Worm (Caenorhabditis elegans): ENCODE data around the gene mdt-22.

Gene mdt-22

ce11 chrII:10308726-10309125 is 7.7 kb downstream of the mdt-22 start, which contains the start of gene gcy-4:
TSS of gene gcy-4 (minus strand) at chrII:10308826.
- TF ChIP-seq efl-1 (optimal IDR thresholded peaks at IDR 0.05) (no peak), efl-1 (GFP tag; optimal IDR thresholded peaks at IDR 0.05 in 1 of 2) (no peak), C34B4.2 (tag; optimal IDR thresholded peaks at IDR 0.05) (no peak), unc-62 (GFP tag; optimal IDR thresholded peaks at IDR 0.05) (no peak)

ce11 chrII:10309337-10309736 is 8.3 kb downstream of the mdt-22 start, which contains the start of gene ZK970.8:
TSS of gene ZK970.8 (plus strand) at chrII:10309637.
- TF ChIP-seq blmp-1 (tag; optimal IDR thresholded peaks at IDR 0.05) (no peak), ama-1 (optimal IDR thresholded peaks at IDR 0.05) (no peak), ceh-90 (tag; optimal IDR thresholded peaks at IDR 0.05) (no peak), isw-1 (GFP tag; IDR thresholded peaks at IDR 0.05) (no peak), unc-98 (GFP tag; IDR thresholded peaks at IDR 0.05) (no peak), lsy-2 (tag; optimal IDR thresholded peaks at IDR 0.05) (no peak), aha-1 (tag; optimal IDR thresholded peaks at IDR 0.05) (no peak)

DNA sequence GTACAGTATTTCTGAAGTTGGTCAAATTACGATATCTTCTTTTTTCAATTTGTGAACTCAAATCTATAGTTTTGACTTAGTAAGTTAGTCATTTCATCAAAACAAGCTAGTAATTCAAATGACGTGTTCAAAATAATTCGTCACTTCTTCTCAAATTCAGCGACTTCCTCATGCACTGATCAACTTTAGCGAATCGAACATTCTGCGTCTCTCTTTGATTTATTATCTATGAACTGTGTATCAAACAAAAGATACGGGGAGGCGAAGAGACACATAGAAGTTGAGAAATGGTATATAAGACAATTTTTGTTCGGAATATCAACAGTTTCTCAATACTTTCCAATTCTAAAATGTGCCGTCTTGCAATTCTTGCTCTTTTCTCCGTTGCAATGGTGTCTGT is 11.0 kb downstream of the mdt-22 start, which contains the start of gene srlf-34:
Gene srlf-34, plus strand, starts transcription at position 321 of the 400 bp plus-strand sequence.
- TF ChIP-seq lsy-2 (tag; optimal IDR thresholded peaks at IDR 0.05) = no peak
- no peak for TF ChIP-seq isw-1 (GFP tag; IDR thresholded peaks at IDR 0.05)
- TF ChIP-seq pqm-1 (tag; optimal IDR thresholded peaks at IDR 0.05) = no peak
- TF ChIP-seq sup-37 (GFP tag; optimal IDR thresholded peaks at IDR 0.05) = no peak
- no peak for TF ChIP-seq mab-9 (GFP tag; IDR thresholded peaks at IDR 0.05)
- no peak for TF ChIP-seq efl-1 (optimal IDR thresholded peaks at IDR 0.05)
- TF ChIP-seq efl-1 (GFP tag; optimal IDR thresholded peaks at IDR 0.05 in 1 of 2) = peak in 1 of 2 experiments; percentile 10
- TF ChIP-seq skn-1 (tag; optimal IDR thresholded peaks at IDR 0.05) = no peak
- no peak for TF ChIP-seq unc-98 (GFP tag; IDR thresholded peaks at IDR 0.05)
- no peak for TF ChIP-seq vab-15 (tag; optimal IDR thresholded peaks at IDR 0.05)
- no peak for TF ChIP-seq ces-1 (GFP tag; optimal IDR thresholded peaks at IDR 0.05)
- TF ChIP-seq dsc-1 (tag; optimal IDR thresholded peaks at IDR 0.05) = no peak
- TF ChIP-seq pax-3 (tag; optimal IDR thresholded peaks at IDR 0.05) = no peak
- no peak for TF ChIP-seq nhr-71 (tag; optimal IDR thresholded peaks at IDR 0.05)
- no peak for TF ChIP-seq nhr-90 (tag; optimal IDR thresholded peaks at IDR 0.05; ENCODE audit: poor library complexity)
- TF ChIP-seq nhr-85 (tag) = peak; percentile 76

DNA sequence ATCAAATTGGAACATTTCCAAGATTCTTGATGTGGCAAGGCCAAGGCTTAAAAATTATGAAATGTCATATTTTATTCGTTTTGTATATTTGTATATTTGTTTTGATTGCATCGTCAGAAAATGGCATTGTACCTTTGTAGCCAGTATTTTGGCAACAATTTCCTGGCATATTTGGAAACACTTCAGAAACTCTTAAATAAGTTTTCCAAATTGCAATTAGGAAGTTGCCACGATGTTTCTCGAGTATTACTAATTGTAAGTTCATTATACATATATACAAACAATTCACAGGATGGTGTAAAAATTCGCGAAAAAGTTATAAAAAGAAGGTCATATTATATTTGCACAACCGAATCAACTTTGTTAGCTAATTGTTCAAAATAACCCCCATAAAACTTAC is 14.2 kb downstream of the mdt-22 start, which contains the start of gene idpp-8:
Gene idpp-8, plus strand, starts transcription at position 301 of the 400 bp plus-strand sequence.
- no peak for TF ChIP-seq ztf-11 (tag; optimal IDR thresholded peaks at IDR 0.05)
- TF ChIP-seq lir-3 (tag; optimal IDR thresholded peaks at IDR 0.05; ENCODE audit: poor library complexity) = no peak
- no peak for TF ChIP-seq mep-1 (tag; optimal IDR thresholded peaks at IDR 0.05)
- no peak for TF ChIP-seq nhr-28 (tag; optimal IDR thresholded peaks at IDR 0.05)
- TF ChIP-seq nhr-76 (tag; optimal IDR thresholded peaks at IDR 0.05) = no peak
- TF ChIP-seq dsc-1 (tag; optimal IDR thresholded peaks at IDR 0.05) = no peak
- no peak for TF ChIP-seq ceh-90 (tag; optimal IDR thresholded peaks at IDR 0.05)
- no peak for TF ChIP-seq fkh-8 (tag; optimal IDR thresholded peaks at IDR 0.05)
- no peak for TF ChIP-seq egl-27 (tag; optimal IDR thresholded peaks at IDR 0.05)
- no peak for TF ChIP-seq nhr-84 (tag; optimal IDR thresholded peaks at IDR 0.05)
- TF ChIP-seq nhr-77 (tag; optimal IDR thresholded peaks at IDR 0.05) = no peak
- TF ChIP-seq fkh-4 (tag; optimal IDR thresholded peaks at IDR 0.05; ENCODE audit: borderline replicate concordance) = no peak
- TF ChIP-seq tlp-1 (tag; optimal IDR thresholded peaks at IDR 0.05) = no peak
- TF ChIP-seq fos-1 (tag; optimal IDR thresholded peaks at IDR 0.05) = no peak
- no peak for TF ChIP-seq unc-62 (GFP tag; optimal IDR thresholded peaks at IDR 0.05)
- TF ChIP-seq C16A3.4 (tag; optimal IDR thresholded peaks at IDR 0.05) = no peak

DNA sequence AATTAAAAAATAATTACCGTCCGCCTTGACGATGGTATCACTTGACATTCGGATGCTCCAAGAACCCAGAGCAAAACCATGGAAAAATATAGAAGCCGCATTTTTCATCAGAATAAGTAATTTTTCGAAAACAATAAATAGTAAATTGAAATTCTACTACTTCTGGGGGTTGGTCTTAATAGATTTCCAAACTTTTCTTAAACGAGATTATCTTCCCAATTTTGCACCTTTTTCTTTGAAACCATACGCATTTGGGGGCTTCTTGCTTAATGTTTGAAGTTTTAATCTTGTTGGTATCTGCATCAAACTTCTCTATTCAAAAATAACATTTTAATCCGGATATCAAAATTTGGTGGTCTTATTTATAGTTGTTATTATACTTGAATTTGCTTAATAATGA is 15.1 kb downstream of the mdt-22 start, which contains the start of gene gcy-5:
Gene gcy-5, minus strand, starts transcription at position 101 of the 400 bp plus-strand sequence.
- TF ChIP-seq aha-1 (tag; optimal IDR thresholded peaks at IDR 0.05) (no peak), zip-4 (GFP tag; optimal IDR thresholded peaks at IDR 0.05) (no peak), sup-37 (GFP tag; optimal IDR thresholded peaks at IDR 0.05) (no peak), lin-39 (tag; optimal IDR thresholded peaks at IDR 0.05) (no peak), aly-2 (tag; optimal IDR thresholded peaks at IDR 0.05) (no peak), lsy-2 (tag; optimal IDR thresholded peaks at IDR 0.05) (no peak), Y116A8C.19 (tag; optimal IDR thresholded peaks at IDR 0.05; ENCODE audit: borderline replicate concordance) (no peak), sox-4 (tag; optimal IDR thresholded peaks at IDR 0.05) (no peak), nhr-28 (tag; optimal IDR thresholded peaks at IDR 0.05) (no peak), efl-1 (optimal IDR thresholded peaks at IDR 0.05) (no peak), efl-1 (GFP tag; optimal IDR thresholded peaks at IDR 0.05 in 1 of 2) (no peak), nhr-85 (tag) (no peak), nhr-11 (tag; optimal IDR thresholded peaks at IDR 0.05) (no peak), mab-9 (GFP tag; IDR thresholded peaks at IDR 0.05) (no peak), hlh-4 (tag; optimal IDR thresholded peaks at IDR 0.05) (no peak), lin-15B (tag; optimal IDR thresholded peaks at IDR 0.05) (no peak), nhr-12 (tag; optimal IDR thresholded peaks at IDR 0.05) (no peak), elt-2 (tag; optimal IDR thresholded peaks at IDR 0.05) (no peak), tbx-2 (tag; optimal IDR thresholded peaks at IDR 0.05) (no peak), egl-27 (tag; optimal IDR thresholded peaks at IDR 0.05) (no peak)

Data from whole organism, L1 larva.